Fruit fly (Drosophila melanogaster) whole organism, prepupa: ENCODE results near the gene CG14050.

Experiments
- Blimp-1 ChIP-seq: fragments of 200-800 bp; sonication (Bioruptor generic); optimal IDR thresholded peaks from 3 replicates; lab custom pipeline; 2017; ENCODE audit warnings: missing biosample characterization, missing genetic modification characterization, mild to moderate bottlenecking, moderate library complexity, missing genetic modification reagents
- CG11294 ChIP-seq: fragments of 200-800 bp; sonication (Bioruptor generic); IDR thresholded peaks from 2 replicates; pipeline ENCODE4 v1.3.6; 2022; ENCODE audit warnings: missing biosample characterization, missing genetic modification characterization
- CG15336 ChIP-seq: fragments of 200-800 bp; sonication (Bioruptor generic); IDR thresholded peaks from 2 replicates; pipeline ENCODE4 v1.3.6; 2022; ENCODE audit warnings: missing biosample characterization, missing genetic modification characterization
- CG16779 ChIP-seq: fragments of 200-800 bp; sonication (Bioruptor generic); optimal IDR thresholded peaks from 3 replicates; lab custom pipeline; 2017; ENCODE audit warnings: missing biosample characterization, mild to moderate bottlenecking, missing genetic modification characterization
- CG8119 ChIP-seq: fragments of 200-800 bp; sonication (Bioruptor generic); IDR thresholded peaks from 3 replicates; pipeline ENCODE4 v1.3.6; 2022; ENCODE audit warnings: missing biosample characterization, missing genetic modification characterization
- CG9139 ChIP-seq: fragments of 200-800 bp; sonication (Bioruptor generic); optimal IDR thresholded peaks from 3 replicates; lab custom pipeline; 2017; ENCODE audit warnings: missing biosample characterization, mild to moderate bottlenecking, missing genetic modification characterization
- Eip78C ChIP-seq: fragments of 200-800 bp; sonication (Bioruptor generic); peaks from one replicate; lab custom pipeline; 2016; ENCODE audit warnings: missing biosample characterization, missing genetic modification characterization
- Hr39 ChIP-seq: fragments of 200-800 bp; sonication (Bioruptor generic); optimal IDR thresholded peaks from 2 replicates; lab custom pipeline; 2016; ENCODE audit warnings: missing biosample characterization, missing genetic modification characterization
- Sox102F ChIP-seq: fragments of 200-800 bp; sonication (Bioruptor generic); optimal IDR thresholded peaks from 2 replicates; lab custom pipeline; 2016; ENCODE audit warnings: missing biosample characterization, mild to moderate bottlenecking, missing genetic modification characterization
- lz ChIP-seq: fragments of 200-800 bp; sonication (Bioruptor generic); optimal IDR thresholded peaks from 3 replicates; lab custom pipeline; 2016; ENCODE audit warnings: missing biosample characterization, missing genetic modification characterization
- ss ChIP-seq, 2 experiments: fragments of 200-800 bp; sonication (Bioruptor generic); optimal IDR thresholded peaks; 2 replicates in 1 of 2; 3 replicates in 1 of 2; lab custom pipeline; 2017 to 2018; ENCODE audit warnings: mild to moderate bottlenecking in 2 of 2, missing biosample characterization in 2 of 2, missing genetic modification characterization in 2 of 2, moderate library complexity in 1 of 2
- svp ChIP-seq: fragments of 200-800 bp; sonication (Bioruptor generic); peaks from one replicate; lab custom pipeline; 2016; ENCODE audit warnings: missing biosample characterization, missing genetic modification characterization

DNA sequence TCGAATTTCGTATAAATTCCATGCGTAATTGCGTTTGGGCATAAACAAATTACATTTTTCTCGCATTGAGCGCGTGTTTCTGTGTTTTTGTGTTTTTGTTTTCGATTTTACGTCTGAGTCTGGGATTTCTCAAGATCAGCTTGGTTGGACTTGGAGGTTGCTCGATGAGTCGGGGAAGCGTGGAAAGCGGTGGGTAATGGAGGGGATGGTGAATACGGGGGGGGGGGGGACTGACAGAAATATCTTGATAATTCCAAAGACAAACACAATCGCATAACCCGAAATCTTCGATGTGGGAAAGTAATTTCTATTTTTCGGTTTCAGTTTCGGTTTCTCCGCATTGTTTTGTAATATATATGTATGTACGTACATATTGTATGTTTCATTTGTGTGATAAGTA is 20.7 kb downstream of the CG14050 start:
- TF ChIP-seq Blimp-1 (no peak), CG9139 (GFP tag; lab: Kevin White, UChicago) (no peak), CG15336 (no peak), ss (GFP tag; optimal IDR thresholded peaks at IDR 0.05; lab: Kevin White, UChicago) (no peak), lz (GFP tag; lab: Kevin White, UChicago) (no peak), CG11294 (GFP tag; lab: Robert Waterston, UW) (no peak), Hr39 (GFP tag; lab: Kevin White, UChicago) (no peak), svp (no peak), Sox102F (GFP tag; lab: Kevin White, UChicago) (no peak), CG16779 (tag; lab: Kevin White, UChicago) (no peak), CG8119 (GFP tag; lab: Robert Waterston, UW) (no peak), Eip78C (GFP tag; lab: Kevin White, UChicago) (no peak)
